Worm (Caenorhabditis elegans): ENCODE measurements around the gene mek-1.

Gene mek-1

DNA sequence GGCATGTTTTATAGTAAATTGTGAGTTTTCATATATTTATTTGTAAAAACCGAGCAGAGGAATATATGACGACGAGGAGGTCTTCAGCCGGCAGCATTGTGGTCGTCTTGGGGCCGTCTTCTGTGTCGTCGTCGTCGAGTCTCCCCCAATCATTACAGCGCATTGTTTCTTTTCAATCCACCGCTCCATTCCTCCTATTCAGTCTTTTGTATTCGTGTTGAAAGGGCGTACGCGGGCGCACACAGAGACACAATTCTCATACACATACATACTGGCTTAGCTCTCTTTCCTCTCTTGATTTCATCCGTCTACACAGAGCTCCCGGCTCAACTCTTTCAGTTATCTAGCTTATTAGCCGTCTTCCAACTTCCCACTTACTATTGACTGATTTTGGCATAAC, 15.4 kb upstream of the mek-1 start, which contains the start of gene sox-2:
sox-2 (minus strand) TSS at position 100 of the 400 bp plus-strand sequence.
- TF ChIP-seq hnd-1 (tag; optimal IDR thresholded peaks at IDR 0.05) (no peak), hmg-4 (GFP tag; optimal IDR thresholded peaks at IDR 0.05) (no peak), hmbx-1 (tag; optimal IDR thresholded peaks at IDR 0.05) (no peak), flt-1 (GFP tag; IDR thresholded peaks at IDR 0.05) (no peak), tbx-11 (GFP tag; IDR thresholded peaks at IDR 0.05) (no peak), ets-7 (tag; optimal IDR thresholded peaks at IDR 0.05) (no peak), tbx-37 (GFP tag; conservative IDR thresholded peaks at IDR 0.05) (no peak), scrt-1 (GFP tag; IDR thresholded peaks at IDR 0.05) (no peak), B0310.2 (tag; optimal IDR thresholded peaks at IDR 0.05) (no peak), ceh-36 (tag; optimal IDR thresholded peaks at IDR 0.05) (no peak), aly-1 (tag; optimal IDR thresholded peaks at IDR 0.05) (no peak), pes-1 (GFP tag; IDR thresholded peaks at IDR 0.05) (no peak), sea-1 (GFP tag; conservative IDR thresholded peaks at IDR 0.05) (no peak), F13C5.2 (tag; optimal IDR thresholded peaks at IDR 0.05) (no peak), ama-1 (optimal IDR thresholded peaks at IDR 0.05) (no peak), tra-4 (tag; optimal IDR thresholded peaks at IDR 0.05) (no peak), ceh-13 (GFP tag; optimal IDR thresholded peaks at IDR 0.05) (no peak)

- no peak for TF ChIP-seq tbx-37 (GFP tag; conservative IDR thresholded peaks at IDR 0.05)
- no peak for TF ChIP-seq F13C5.2 (tag; optimal IDR thresholded peaks at IDR 0.05)
- no peak for TF ChIP-seq hmbx-1 (tag; optimal IDR thresholded peaks at IDR 0.05)
- TF ChIP-seq ama-1 (optimal IDR thresholded peaks at IDR 0.05) = no peak
- no peak for TF ChIP-seq ets-7 (tag; optimal IDR thresholded peaks at IDR 0.05)
- no peak for TF ChIP-seq aly-1 (tag; optimal IDR thresholded peaks at IDR 0.05)
- peak; percentile 58 for TF ChIP-seq hmg-4 (GFP tag; optimal IDR thresholded peaks at IDR 0.05)
- no peak for TF ChIP-seq flt-1 (GFP tag; IDR thresholded peaks at IDR 0.05)
These were observed 14.7 kb upstream of the mek-1 start for ce11 chrX:7464389-7464788.

ce11 chrX:7466682-7467081, 12.4 kb upstream of the mek-1 start:
- no peak for TF ChIP-seq B0310.2 (tag; optimal IDR thresholded peaks at IDR 0.05)
- no peak for TF ChIP-seq pes-1 (GFP tag; IDR thresholded peaks at IDR 0.05)
- TF ChIP-seq hnd-1 (tag; optimal IDR thresholded peaks at IDR 0.05) = no peak
- no peak for TF ChIP-seq tra-4 (tag; optimal IDR thresholded peaks at IDR 0.05)
- TF ChIP-seq tbx-11 (GFP tag; IDR thresholded peaks at IDR 0.05) = no peak
- no peak for TF ChIP-seq F13C5.2 (tag; optimal IDR thresholded peaks at IDR 0.05)
- TF ChIP-seq tbx-37 (GFP tag; conservative IDR thresholded peaks at IDR 0.05) = no peak
- no peak for TF ChIP-seq hmbx-1 (tag; optimal IDR thresholded peaks at IDR 0.05)
- no peak for TF ChIP-seq flt-1 (GFP tag; IDR thresholded peaks at IDR 0.05)
- no peak for TF ChIP-seq hmg-4 (GFP tag; optimal IDR thresholded peaks at IDR 0.05)
- no peak for TF ChIP-seq ets-7 (tag; optimal IDR thresholded peaks at IDR 0.05)
- TF ChIP-seq sea-1 (GFP tag; conservative IDR thresholded peaks at IDR 0.05) = no peak
- TF ChIP-seq ceh-13 (GFP tag; optimal IDR thresholded peaks at IDR 0.05) = no peak

DNA sequence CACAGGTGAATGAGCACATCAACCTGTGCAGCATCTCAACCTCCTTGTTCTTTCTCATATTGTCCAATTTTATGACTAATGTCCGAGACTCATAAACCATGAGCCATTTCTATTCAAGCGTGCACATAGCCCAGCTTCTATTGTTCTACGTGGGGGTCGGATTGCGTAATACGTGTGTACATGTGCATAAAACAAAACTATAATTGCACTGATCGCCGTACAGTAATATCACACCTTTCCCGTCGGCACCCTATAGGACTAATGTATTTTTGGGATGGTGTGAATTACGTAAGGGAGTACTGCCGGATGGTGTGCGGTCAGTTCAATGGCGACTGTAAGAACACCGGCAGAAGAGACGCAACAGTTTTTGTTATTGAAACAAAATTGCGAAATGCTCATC, 9.1 kb upstream of the mek-1 start:
- TF ChIP-seq pes-1 (GFP tag; IDR thresholded peaks at IDR 0.05) = peak; percentile 16; the same call in 1 of the 2 replicates
- TF ChIP-seq sea-1 (GFP tag; conservative IDR thresholded peaks at IDR 0.05) = no peak

DNA sequence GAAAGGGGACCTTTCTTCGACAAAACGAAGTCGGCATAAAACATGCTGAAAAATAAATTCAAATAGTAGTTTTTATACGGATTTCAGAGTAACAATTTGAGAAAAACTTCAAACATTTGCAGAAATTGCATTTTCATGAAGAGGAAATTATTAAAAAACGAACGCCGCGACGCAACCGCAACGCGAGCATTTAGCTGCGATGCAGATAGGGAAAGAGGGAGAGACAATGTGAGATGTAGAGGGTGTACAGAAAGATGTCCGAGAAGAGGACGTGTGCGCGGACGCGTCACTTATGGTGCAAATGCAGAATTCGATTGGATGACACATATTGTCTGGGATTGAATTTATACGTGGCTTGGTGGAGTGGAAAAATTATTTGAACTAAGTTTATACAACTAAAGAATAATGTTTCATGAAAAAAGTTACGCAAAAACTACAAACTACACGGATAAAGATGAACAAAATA, 4.0 kb upstream of the mek-1 start, which contains the start of gene coh-1:
coh-1 (minus strand) TSS at position 51 of the 466 bp plus-strand sequence.
- TF ChIP-seq tra-4 (tag; optimal IDR thresholded peaks at IDR 0.05) (no peak), F13C5.2 (tag; optimal IDR thresholded peaks at IDR 0.05) (peak; percentile 40)

DNA sequence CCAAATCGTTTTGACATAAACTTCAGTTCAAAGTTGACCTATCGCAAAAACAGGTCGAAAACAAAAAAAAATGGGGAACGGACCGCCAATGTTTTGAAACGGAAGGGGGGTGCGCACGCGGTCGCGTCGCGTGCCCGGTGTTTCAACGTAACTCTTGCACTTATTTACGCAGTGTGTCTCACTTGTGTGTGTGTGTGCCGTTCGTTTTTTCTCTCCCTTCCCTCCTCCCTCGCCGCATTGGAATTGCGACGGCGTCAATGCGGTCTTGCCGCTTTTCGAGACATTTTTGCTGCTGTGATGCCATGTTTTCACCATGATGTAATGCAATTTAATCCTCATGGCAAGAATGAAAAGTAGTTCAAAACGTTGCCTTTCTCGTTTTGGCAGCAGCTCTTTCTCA, 572 bp upstream of the mek-1 start:
- peak; percentile 39 for TF ChIP-seq hmg-4 (GFP tag; optimal IDR thresholded peaks at IDR 0.05)
- TF ChIP-seq ceh-36 (tag; optimal IDR thresholded peaks at IDR 0.05) = peak; percentile 28
- no peak for TF ChIP-seq scrt-1 (GFP tag; IDR thresholded peaks at IDR 0.05)
- TF ChIP-seq sea-1 (GFP tag; conservative IDR thresholded peaks at IDR 0.05) = no peak
- no peak for TF ChIP-seq B0310.2 (tag; optimal IDR thresholded peaks at IDR 0.05)
- peak; percentile 61 for TF ChIP-seq ets-7 (tag; optimal IDR thresholded peaks at IDR 0.05)
- 0 out of 2 replicates have a peak, but pooled peaks have one; percentile 46 for TF ChIP-seq tbx-11 (GFP tag; IDR thresholded peaks at IDR 0.05)

- no peak for TF ChIP-seq hmbx-1 (tag; optimal IDR thresholded peaks at IDR 0.05)
These were observed 1.7 kb downstream of the mek-1 start, which contains the start of gene F48E3.9 for ce11 chrX:7480756-7481155. Gene F48E3.9, plus strand, starts transcription at chrX:7481056.

- TF ChIP-seq sea-1 (GFP tag; conservative IDR thresholded peaks at IDR 0.05) (no peak), ceh-36 (tag; optimal IDR thresholded peaks at IDR 0.05) (no peak), flt-1 (GFP tag; IDR thresholded peaks at IDR 0.05) (no peak), hmg-4 (GFP tag; optimal IDR thresholded peaks at IDR 0.05) (peak; percentile 69), hnd-1 (tag; optimal IDR thresholded peaks at IDR 0.05) (no peak), aly-1 (tag; optimal IDR thresholded peaks at IDR 0.05) (peak; percentile 17)
These were observed 6.7 kb downstream of the mek-1 start, which contains the start of gene gly-12 for ce11 chrX:7485748-7486147. Gene gly-12, plus strand, starts transcription at chrX:7485864.

DNA sequence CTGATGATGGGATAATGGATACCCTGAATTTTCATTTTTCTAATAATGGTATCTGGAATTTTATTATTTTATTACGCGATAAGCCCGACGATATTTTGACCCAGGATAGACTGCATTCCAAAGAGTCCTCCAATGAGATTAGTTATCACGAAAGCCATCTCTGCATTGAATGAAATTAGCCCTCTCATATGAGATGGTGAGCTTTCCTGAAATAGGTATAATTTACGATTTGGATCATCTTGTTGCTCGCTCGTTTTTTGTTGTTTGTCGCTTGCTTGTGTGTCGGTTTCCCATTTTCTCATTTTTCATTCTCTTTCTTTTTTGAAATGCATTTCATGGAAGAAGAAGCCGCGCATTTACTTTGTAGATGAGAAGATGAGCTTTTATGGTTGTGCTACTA, 12.5 kb downstream of the mek-1 start:
- TF ChIP-seq F13C5.2 (tag; optimal IDR thresholded peaks at IDR 0.05) (no peak), tra-4 (tag; optimal IDR thresholded peaks at IDR 0.05) (no peak), aly-1 (tag; optimal IDR thresholded peaks at IDR 0.05) (no peak), hnd-1 (tag; optimal IDR thresholded peaks at IDR 0.05) (no peak), tbx-11 (GFP tag; IDR thresholded peaks at IDR 0.05) (no peak), flt-1 (GFP tag; IDR thresholded peaks at IDR 0.05) (no peak)
